Fruit fly (Drosophila melanogaster) whole organism, pupa: ENCODE data around the gene CG11523.

Experiments
- CG10348 ChIP-seq: fragments of 200-800 bp; sonication (Bioruptor generic); IDR thresholded peaks from 2 replicates; pipeline ENCODE4 v1.3.6; 2022; ENCODE audit warnings: missing biosample characterization, missing genetic modification characterization
- CG12605 ChIP-seq: fragments of 200-800 bp; sonication (Bioruptor generic); IDR thresholded peaks from 2 replicates; pipeline ENCODE4 v1.3.6; 2022; ENCODE audit warnings: missing biosample characterization, missing genetic modification characterization
- CG13204 ChIP-seq: fragments of 200-800 bp; sonication (Bioruptor generic); optimal IDR thresholded peaks from 2 replicates; lab custom pipeline; 2018; ENCODE audit warnings: missing biosample characterization, mild to moderate bottlenecking, missing genetic modification characterization, moderate library complexity
- CG14655 ChIP-seq: fragments of 200-800 bp; sonication (Bioruptor generic); optimal IDR thresholded peaks from 3 replicates; lab custom pipeline; 2017; ENCODE audit warnings: mild to moderate bottlenecking, missing biosample characterization, missing genetic modification reagents, missing genetic modification characterization
- CG15710 ChIP-seq: fragments of 200-800 bp; sonication (Bioruptor generic); optimal IDR thresholded peaks from 2 replicates; lab custom pipeline; 2018; ENCODE audit warnings: missing biosample characterization, mild to moderate bottlenecking, missing genetic modification characterization, moderate library complexity
- CG17806 ChIP-seq: fragments of 200-800 bp; sonication (Bioruptor generic); optimal IDR thresholded peaks from 2 replicates; lab custom pipeline; 2018; ENCODE audit warnings: missing biosample characterization, mild to moderate bottlenecking, missing genetic modification characterization, moderate library complexity
- CG32121 ChIP-seq: fragments of 200-800 bp; sonication (Bioruptor generic); IDR thresholded peaks from 2 replicates; pipeline ENCODE4 v1.3.6; 2022; ENCODE audit warnings: missing biosample characterization, missing genetic modification characterization
- CG34367 ChIP-seq: fragments of 200-800 bp; sonication (Bioruptor generic); optimal IDR thresholded peaks from 2 replicates; lab custom pipeline; 2018; ENCODE audit warnings: missing biosample characterization, mild to moderate bottlenecking, missing genetic modification characterization
- CG4496 ChIP-seq: fragments of 200-800 bp; sonication (Bioruptor generic); IDR thresholded peaks from 3 replicates; pipeline ENCODE4 v1.3.6; 2022; ENCODE audit warnings: missing biosample characterization, missing genetic modification characterization
- CG8159 ChIP-seq: fragments of 200-800 bp; sonication (Bioruptor generic); optimal IDR thresholded peaks from 3 replicates; lab custom pipeline; 2018; ENCODE audit warnings: missing biosample characterization, mild to moderate bottlenecking, missing genetic modification characterization, moderate library complexity
- CG8301 ChIP-seq: fragments of 200-800 bp; sonication (Bioruptor generic); optimal IDR thresholded peaks from 2 replicates; lab custom pipeline; 2018; ENCODE audit warnings: missing biosample characterization, mild to moderate bottlenecking, missing genetic modification characterization
- CG9948 ChIP-seq: fragments of 200-800 bp; sonication (Bioruptor generic); optimal IDR thresholded peaks from 2 replicates; lab custom pipeline; 2018; ENCODE audit warnings: missing biosample characterization, mild to moderate bottlenecking, missing genetic modification characterization, moderate library complexity
- D1 ChIP-seq: fragments of 200-800 bp; sonication (Bioruptor generic); optimal IDR thresholded peaks from 2 replicates; lab custom pipeline; 2018; ENCODE audit warnings: missing biosample characterization, mild to moderate bottlenecking, missing genetic modification characterization, moderate library complexity
- EcR ChIP-seq: fragments of 200-800 bp; sonication (Bioruptor generic); optimal IDR thresholded peaks from 3 replicates; lab custom pipeline; 2019; ENCODE audit warnings: missing biosample characterization, missing genetic modification characterization, mild to moderate bottlenecking, moderate library complexity, missing genetic modification reagents
- Ets98B ChIP-seq: fragments of 200-800 bp; sonication (Bioruptor generic); IDR thresholded peaks from 2 replicates; pipeline ENCODE4 v1.3.6; 2022; ENCODE audit warnings: missing biosample characterization, missing genetic modification characterization
- Pif1A ChIP-seq: fragments of 200-800 bp; sonication (Bioruptor generic); optimal IDR thresholded peaks from 3 replicates; lab custom pipeline; 2016; ENCODE audit warnings: missing biosample characterization, missing genetic modification characterization
- Pif1B ChIP-seq: fragments of 200-800 bp; sonication (Bioruptor generic); optimal IDR thresholded peaks from 3 replicates; lab custom pipeline; 2016; ENCODE audit warnings: missing biosample characterization, missing genetic modification characterization
- Snoo ChIP-seq: fragments of 200-800 bp; sonication (Bioruptor generic); optimal IDR thresholded peaks from 3 replicates; lab custom pipeline; 2017; ENCODE audit warnings: missing biosample characterization, mild to moderate bottlenecking, missing genetic modification characterization, inconsistent platforms
- gl ChIP-seq: fragments of 200-800 bp; sonication (Bioruptor generic); optimal IDR thresholded peaks from 2 replicates; lab custom pipeline; 2018; ENCODE audit warnings: missing biosample characterization, mild to moderate bottlenecking, missing genetic modification characterization
- rn ChIP-seq: fragments of 200-800 bp; sonication (Bioruptor generic); IDR thresholded peaks from 2 replicates; pipeline ENCODE4 v1.3.6; 2022; ENCODE audit warnings: missing biosample characterization, missing genetic modification characterization

The CG11523 gene

dm6 chr3L:22223071-22223470 lies 43.4 kb downstream of the CG11523 start:
- TF ChIP-seq CG32121 = no peak
- TF ChIP-seq gl = no peak
- no peak for TF ChIP-seq Pif1A
- TF ChIP-seq Pif1B = no peak
- TF ChIP-seq CG8301 (tag; lab: Kevin White, UChicago) = no peak
- TF ChIP-seq Ets98B (GFP tag; lab: Robert Waterston, UW) = no peak
- TF ChIP-seq CG13204 = no peak
- TF ChIP-seq rn = no peak
- no peak for TF ChIP-seq CG12605
- TF ChIP-seq CG9948 (tag; lab: Kevin White, UChicago) = no peak
- TF ChIP-seq CG4496 (GFP tag; lab: Robert Waterston, UW) = no peak
- TF ChIP-seq CG15710 (tag; lab: Kevin White, UChicago) = no peak
- TF ChIP-seq EcR (GFP tag; lab: Kevin White, UChicago) = no peak
- no peak for TF ChIP-seq Snoo (tag; lab: Kevin White, UChicago)
- no peak for TF ChIP-seq CG34367
- TF ChIP-seq CG8159 (tag; lab: Kevin White, UChicago) = no peak
- no peak for TF ChIP-seq CG14655 (GFP tag; lab: Kevin White, UChicago)
- no peak for TF ChIP-seq CG17806
- no peak for TF ChIP-seq CG10348 (GFP tag; lab: Robert Waterston, UW)
- TF ChIP-seq D1 = no peak
